Worm (Caenorhabditis elegans) whole organism, mixed stage, embryonic: Measurements from ENCODE around the gene F53F1.6.

Experiments
- bed-3 ChIP-seq: fragments of 200-800 bp; sonication (Bioruptor generic); optimal IDR thresholded peaks from 3 replicates; lab custom pipeline; 2018; ENCODE audit warnings: mild to moderate bottlenecking, missing genetic modification characterization, moderate library complexity, missing compliant biosample characterization
- ceh-43 ChIP-seq: fragments of 200-800 bp; sonication (Bioruptor generic); optimal IDR thresholded peaks from 2 replicates; lab custom pipeline; 2018; ENCODE audit warnings: mild to moderate bottlenecking, missing genetic modification characterization, moderate library complexity, missing compliant biosample characterization
- elt-1 ChIP-seq: sonication (generic microtip); optimal IDR thresholded peaks from 2 replicates; lab custom pipeline; 2017; ENCODE audit warnings: missing genetic modification characterization, mild to moderate bottlenecking, missing compliant biosample characterization, antibody characterized with exemption, moderate library complexity, borderline replicate concordance; ENCODE audit not compliant: insufficient read depth
- flh-1 ChIP-seq: fragments of 200-800 bp; sonication (Bioruptor generic); optimal IDR thresholded peaks from 2 replicates; lab custom pipeline; 2018; ENCODE audit warnings: mild to moderate bottlenecking, missing genetic modification characterization, moderate library complexity, missing compliant biosample characterization
- lin-13 ChIP-seq: fragments of 150-350 bp; optimal IDR thresholded peaks from 2 replicates; lab custom pipeline; 2014; ENCODE audit warnings: missing biosample characterization, missing genetic modification characterization
- lin-32 ChIP-seq: fragments of 200-800 bp; sonication (Bioruptor generic); optimal IDR thresholded peaks from 2 replicates; lab custom pipeline; 2018; ENCODE audit warnings: mild to moderate bottlenecking, missing genetic modification characterization, missing compliant biosample characterization
- lsy-2 ChIP-seq: fragments of 150-350 bp; optimal IDR thresholded peaks from 2 replicates; lab custom pipeline; 2014; ENCODE audit warnings: missing biosample characterization, missing genetic modification characterization
- mep-1 ChIP-seq: fragments of 150-350 bp; optimal IDR thresholded peaks from 2 replicates; lab custom pipeline; 2017; ENCODE audit warnings: missing biosample characterization, missing genetic modification reagents, missing genetic modification characterization, inconsistent platforms
- nhr-28 ChIP-seq: fragments of 150-350 bp; optimal IDR thresholded peaks from 2 replicates; lab custom pipeline; 2014; ENCODE audit warnings: missing biosample characterization, missing genetic modification characterization
- pha-4 ChIP-seq: fragments of 150-350 bp; optimal IDR thresholded peaks from 2 replicates; lab custom pipeline; 2018; ENCODE audit warnings: missing biosample characterization, missing genetic modification reagents, missing genetic modification characterization
- unc-39 ChIP-seq: fragments of 150-350 bp; optimal IDR thresholded peaks from 2 replicates; lab custom pipeline; 2014; ENCODE audit warnings: missing biosample characterization, missing genetic modification characterization
- unc-62 ChIP-seq: fragments of 150-350 bp; optimal IDR thresholded peaks from 2 replicates; lab custom pipeline; 2014; ENCODE audit warnings: missing biosample characterization, missing genetic modification reagents, missing genetic modification characterization

DNA sequence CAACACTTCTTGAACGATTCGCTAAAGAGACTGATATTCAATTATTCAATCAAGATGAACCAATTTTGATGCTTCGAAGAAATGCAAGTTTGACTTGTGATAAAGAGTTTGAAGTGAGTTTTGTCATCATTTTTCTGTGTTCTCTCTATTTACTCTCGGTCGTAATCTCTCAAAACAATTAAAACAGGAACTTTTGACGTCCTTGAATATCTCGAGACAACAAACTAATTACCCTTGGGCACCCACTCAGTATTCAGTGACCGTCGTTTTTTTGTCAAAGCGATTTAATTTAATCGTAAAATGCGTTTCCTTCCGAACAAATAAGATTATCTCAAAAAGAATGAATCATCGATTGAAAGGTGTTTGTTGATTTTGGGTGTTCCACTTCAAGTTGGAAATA is 46.7 kb upstream of the F53F1.6 start:
- TF ChIP-seq mep-1 (tag; lab: Kevin White, UChicago) (no peak), lin-32 (no peak), unc-39 (tag; lab: Kevin White, UChicago) (no peak), flh-1 (GFP tag; lab: Kevin White, UChicago) (no peak), elt-1 (tag; lab: Kevin White, UChicago) (no peak), unc-62 (GFP tag; lab: Kevin White, UChicago) (no peak), pha-4 (tag; lab: Kevin White, UChicago) (no peak), lin-13 (tag; lab: Kevin White, UChicago) (no peak), ceh-43 (GFP tag; lab: Kevin White, UChicago) (no peak), nhr-28 (tag; lab: Kevin White, UChicago) (no peak), lsy-2 (tag; lab: Kevin White, UChicago) (no peak), bed-3 (GFP tag; lab: Kevin White, UChicago) (no peak)
